Fruit fly (Drosophila melanogaster) whole organism, embryonic: ENCODE measurements around the gene Indy.

Experiments
- Adf1 ChIP-seq: fragments of 200-800 bp; sonication (Bioruptor generic); IDR thresholded peaks from 2 replicates; pipeline ENCODE4 v1.3.6; 2022; ENCODE audit warnings: missing biosample characterization, missing genetic modification characterization
- CG11398 ChIP-seq: fragments of 200-800 bp; sonication (Bioruptor generic); optimal IDR thresholded peaks from 2 replicates; lab custom pipeline; 2016; ENCODE audit warnings: missing biosample characterization, missing genetic modification characterization
- CG12299 ChIP-seq: fragments of 200-800 bp; sonication (Bioruptor generic); optimal IDR thresholded peaks from 2 replicates; lab custom pipeline; 2018; ENCODE audit warnings: missing biosample characterization, mild to moderate bottlenecking, missing genetic modification characterization
- CG12769 ChIP-seq: fragments of 200-800 bp; sonication (Bioruptor generic); optimal IDR thresholded peaks from 2 replicates; lab custom pipeline; 2019; ENCODE audit warnings: missing biosample characterization, mild to moderate bottlenecking, missing genetic modification characterization, moderate library complexity
- CG13296 ChIP-seq: fragments of 200-800 bp; sonication (Bioruptor generic); optimal IDR thresholded peaks from 3 replicates; lab custom pipeline; 2018; ENCODE audit warnings: missing biosample characterization, mild to moderate bottlenecking, missing genetic modification characterization
- CG17186 ChIP-seq: fragments of 200-800 bp; sonication (Bioruptor generic); optimal IDR thresholded peaks from 3 replicates; lab custom pipeline; 2017; ENCODE audit warnings: missing biosample characterization, missing genetic modification reagents, missing genetic modification characterization
- CG1832 ChIP-seq: fragments of 200-800 bp; sonication (Bioruptor generic); optimal IDR thresholded peaks from 2 replicates; lab custom pipeline; 2017; ENCODE audit warnings: missing biosample characterization, mild to moderate bottlenecking, missing genetic modification characterization, inconsistent platforms
- CG30020 ChIP-seq: fragments of 200-800 bp; optimal IDR thresholded peaks from 2 replicates; lab custom pipeline; 2019; ENCODE audit warnings: missing biosample characterization, mild to moderate bottlenecking, missing genetic modification characterization, moderate library complexity
- CG33213 ChIP-seq: fragments of 200-800 bp; sonication (Bioruptor generic); optimal IDR thresholded peaks from 3 replicates; lab custom pipeline; 2016; ENCODE audit warnings: missing biosample characterization, missing genetic modification characterization
- CG34376 ChIP-seq: fragments of 200-800 bp; sonication (Bioruptor generic); optimal IDR thresholded peaks from 2 replicates; lab custom pipeline; 2018; ENCODE audit warnings: missing biosample characterization, mild to moderate bottlenecking, missing genetic modification characterization
- CG4424 ChIP-seq: fragments of 200-800 bp; sonication (Bioruptor generic); optimal IDR thresholded peaks from 3 replicates; lab custom pipeline; 2016; ENCODE audit warnings: missing biosample characterization, missing genetic modification characterization
- CG4730 ChIP-seq: fragments of 200-800 bp; sonication (Bioruptor generic); IDR thresholded peaks from 2 replicates; pipeline ENCODE4 v1.3.6; 2022; ENCODE audit warnings: missing biosample characterization, missing genetic modification characterization
- CG4820 ChIP-seq: fragments of 200-800 bp; sonication (Bioruptor generic); optimal IDR thresholded peaks from 3 replicates; lab custom pipeline; 2016; ENCODE audit warnings: missing biosample characterization, missing genetic modification characterization
- CG7357 ChIP-seq: fragments of 200-800 bp; sonication (Bioruptor generic); IDR thresholded peaks from 3 replicates; pipeline ENCODE4 v1.3.6; 2022; ENCODE audit warnings: missing biosample characterization, missing genetic modification characterization
- CrebB ChIP-seq: fragments of 200-800 bp; sonication (Bioruptor generic); optimal IDR thresholded peaks from 3 replicates; lab custom pipeline; 2018; ENCODE audit warnings: missing biosample characterization, mild to moderate bottlenecking, missing genetic modification characterization
- Dad ChIP-seq: fragments of 200-800 bp; sonication (Bioruptor generic); optimal IDR thresholded peaks from 3 replicates; lab custom pipeline; 2016; ENCODE audit warnings: missing biosample characterization, missing genetic modification characterization
- Dbx ChIP-seq: fragments of 200-800 bp; sonication (Bioruptor generic); IDR thresholded peaks from 3 replicates; pipeline ENCODE4 v1.3.6; 2022; ENCODE audit warnings: missing biosample characterization, missing genetic modification characterization
- E2f1 ChIP-seq: fragments of 200-800 bp; sonication (Bioruptor generic); IDR thresholded peaks from 2 replicates; pipeline ENCODE4 v1.3.6; 2022; ENCODE audit warnings: missing biosample characterization, missing genetic modification characterization
- Eip74EF ChIP-seq, 2 experiments: fragments of 200-800 bp in 1 of 2; fragments of >200 bp in 1 of 2; sonication (Bioruptor generic) in 1 of 2; optimal IDR thresholded peaks; 2 replicates each; lab custom pipeline; 2017 to 2019; ENCODE audit warnings: missing biosample characterization in 2 of 2, missing genetic modification characterization in 2 of 2, mild to moderate bottlenecking in 1 of 2, moderate library complexity in 1 of 2
- Fer2 ChIP-seq: fragments of 200-800 bp; sonication (Bioruptor generic); optimal IDR thresholded peaks from 2 replicates; lab custom pipeline; 2018; ENCODE audit warnings: missing biosample characterization, mild to moderate bottlenecking, missing genetic modification characterization, moderate library complexity
- Gsc ChIP-seq: fragments of 200-800 bp; sonication (Bioruptor generic); IDR thresholded peaks from 2 replicates; pipeline ENCODE4 v1.3.6; 2022; ENCODE audit warnings: missing biosample characterization, missing genetic modification characterization
- Hsf ChIP-seq: fragments of 200-800 bp; sonication (Bioruptor generic); optimal IDR thresholded peaks from 3 replicates; lab custom pipeline; 2016; ENCODE audit warnings: missing biosample characterization, missing genetic modification characterization
- Lhr ChIP-seq: fragments of 200-800 bp; sonication (Bioruptor generic); optimal IDR thresholded peaks from 3 replicates; lab custom pipeline; 2017; ENCODE audit warnings: mild to moderate bottlenecking, missing biosample characterization, missing genetic modification reagents, missing genetic modification characterization
- Med ChIP-seq: fragments of 200-800 bp; sonication (Bioruptor generic); peaks from one replicate; lab custom pipeline; 2016; ENCODE audit warnings: missing biosample characterization, missing genetic modification characterization, mild to moderate bottlenecking, inconsistent platforms, moderate library complexity
- NC2α ChIP-seq: fragments of 200-800 bp; sonication (Bioruptor generic); optimal IDR thresholded peaks from 2 replicates; lab custom pipeline; 2016; ENCODE audit warnings: missing biosample characterization, missing genetic modification characterization
- Scr ChIP-seq: fragments of 200-800 bp; sonication (Bioruptor generic); IDR thresholded peaks from 2 replicates; pipeline ENCODE4 v1.3.6; 2022; ENCODE audit warnings: missing biosample characterization, missing genetic modification characterization; ENCODE audit not compliant: partially characterized antibody
- Six4 ChIP-seq: fragments of 200-800 bp; sonication (Bioruptor generic); optimal IDR thresholded peaks from 2 replicates; lab custom pipeline; 2016; ENCODE audit warnings: missing biosample characterization, missing genetic modification characterization
- Sox100B ChIP-seq: fragments of 200-800 bp; sonication (Bioruptor generic); optimal IDR thresholded peaks from 3 replicates; lab custom pipeline; 2018; ENCODE audit warnings: missing biosample characterization, mild to moderate bottlenecking, missing genetic modification characterization
- ab ChIP-seq: fragments of 200-800 bp; sonication (Bioruptor generic); optimal IDR thresholded peaks from 2 replicates; lab custom pipeline; 2016; ENCODE audit warnings: missing biosample characterization, missing genetic modification characterization
- br ChIP-seq: fragments of >200 bp; optimal IDR thresholded peaks from 2 replicates; lab custom pipeline; 2017
- cato ChIP-seq: fragments of 200-800 bp; sonication (Bioruptor generic); optimal IDR thresholded peaks from 2 replicates; lab custom pipeline; 2016; ENCODE audit warnings: missing biosample characterization, missing genetic modification characterization, borderline replicate concordance
- caup ChIP-seq: fragments of 200-800 bp; sonication (Bioruptor generic); optimal IDR thresholded peaks from 3 replicates; lab custom pipeline; 2017; ENCODE audit warnings: missing biosample characterization, mild to moderate bottlenecking, missing genetic modification characterization, moderate library complexity; ENCODE audit not compliant: severe bottlenecking
- chm ChIP-seq: fragments of 200-800 bp; sonication (Bioruptor generic); IDR thresholded peaks from 2 replicates; pipeline ENCODE4 v1.3.6; 2022; ENCODE audit warnings: missing biosample characterization, missing genetic modification characterization
- corto ChIP-seq: fragments of 200-800 bp; sonication (Bioruptor generic); optimal IDR thresholded peaks from 2 replicates; lab custom pipeline; 2016; ENCODE audit warnings: missing biosample characterization, mild to moderate bottlenecking, missing genetic modification characterization, moderate library complexity
- crc ChIP-seq: fragments of 200-800 bp; sonication (Bioruptor generic); optimal IDR thresholded peaks from 2 replicates; lab custom pipeline; 2016; ENCODE audit warnings: missing biosample characterization, missing genetic modification characterization
- crp ChIP-seq, 2 experiments: fragments of 200-800 bp; sonication (Bioruptor generic); optimal IDR thresholded peaks; 2 replicates in 1 of 2; 3 replicates in 1 of 2; lab custom pipeline; 2017; ENCODE audit warnings: missing biosample characterization in 2 of 2, missing genetic modification characterization in 2 of 2, mild to moderate bottlenecking in 1 of 2, moderate library complexity in 1 of 2
- dmrt11E ChIP-seq: fragments of 200-800 bp; sonication (Bioruptor generic); optimal IDR thresholded peaks from 3 replicates; lab custom pipeline; 2018; ENCODE audit warnings: missing biosample characterization, mild to moderate bottlenecking, missing genetic modification characterization, moderate library complexity
- dmrt99B ChIP-seq: fragments of 200-800 bp; sonication (Bioruptor generic); optimal IDR thresholded peaks from 2 replicates; lab custom pipeline; 2018; ENCODE audit warnings: missing biosample characterization, mild to moderate bottlenecking, missing genetic modification characterization, moderate library complexity
- fd102C ChIP-seq: fragments of 200-800 bp; sonication (Bioruptor generic); optimal IDR thresholded peaks from 2 replicates; lab custom pipeline; 2018; ENCODE audit warnings: missing biosample characterization, mild to moderate bottlenecking, missing genetic modification characterization, moderate library complexity
- ftz-f1 ChIP-seq: fragments of 200-800 bp; sonication (Bioruptor generic); optimal IDR thresholded peaks from 2 replicates; lab custom pipeline; 2016; ENCODE audit warnings: missing biosample characterization, missing genetic modification characterization
- gem ChIP-seq: fragments of 200-800 bp; sonication (Bioruptor generic); optimal IDR thresholded peaks from 2 replicates; lab custom pipeline; 2019; ENCODE audit warnings: missing biosample characterization, mild to moderate bottlenecking, missing genetic modification characterization, moderate library complexity
- knrl ChIP-seq: fragments of 200-800 bp; sonication (Bioruptor generic); IDR thresholded peaks from 3 replicates; pipeline ENCODE4 v1.3.6; 2022; ENCODE audit warnings: missing biosample characterization, missing genetic modification characterization; ENCODE audit not compliant: partially characterized antibody
- oc ChIP-seq: fragments of 200-800 bp; sonication (Bioruptor generic); optimal IDR thresholded peaks from 2 replicates; lab custom pipeline; 2018; ENCODE audit warnings: missing biosample characterization, mild to moderate bottlenecking, missing genetic modification characterization, moderate library complexity
- odd ChIP-seq: fragments of 200-800 bp; sonication (Bioruptor generic); optimal IDR thresholded peaks from 2 replicates; lab custom pipeline; 2017; ENCODE audit warnings: missing biosample characterization, mild to moderate bottlenecking, missing genetic modification characterization
- sug ChIP-seq: fragments of 200-800 bp; optimal IDR thresholded peaks from 2 replicates; lab custom pipeline; 2019; ENCODE audit warnings: missing biosample characterization, mild to moderate bottlenecking, missing genetic modification characterization, moderate library complexity
- twi ChIP-seq: fragments of 200-800 bp; optimal IDR thresholded peaks from 2 replicates; lab custom pipeline; 2019; ENCODE audit warnings: missing biosample characterization, mild to moderate bottlenecking, missing genetic modification characterization, moderate library complexity
- wdn ChIP-seq: fragments of 200-800 bp; sonication (Bioruptor generic); IDR thresholded peaks from 2 replicates; pipeline ENCODE4 v1.3.6; 2022; ENCODE audit warnings: missing biosample characterization, missing genetic modification characterization
- zen2 ChIP-seq: fragments of 200-800 bp; sonication (Bioruptor generic); IDR thresholded peaks from 3 replicates; pipeline ENCODE4 v1.3.6; 2022; ENCODE audit warnings: missing biosample characterization, missing genetic modification characterization; ENCODE audit not compliant: partially characterized antibody

The Indy gene

DNA sequence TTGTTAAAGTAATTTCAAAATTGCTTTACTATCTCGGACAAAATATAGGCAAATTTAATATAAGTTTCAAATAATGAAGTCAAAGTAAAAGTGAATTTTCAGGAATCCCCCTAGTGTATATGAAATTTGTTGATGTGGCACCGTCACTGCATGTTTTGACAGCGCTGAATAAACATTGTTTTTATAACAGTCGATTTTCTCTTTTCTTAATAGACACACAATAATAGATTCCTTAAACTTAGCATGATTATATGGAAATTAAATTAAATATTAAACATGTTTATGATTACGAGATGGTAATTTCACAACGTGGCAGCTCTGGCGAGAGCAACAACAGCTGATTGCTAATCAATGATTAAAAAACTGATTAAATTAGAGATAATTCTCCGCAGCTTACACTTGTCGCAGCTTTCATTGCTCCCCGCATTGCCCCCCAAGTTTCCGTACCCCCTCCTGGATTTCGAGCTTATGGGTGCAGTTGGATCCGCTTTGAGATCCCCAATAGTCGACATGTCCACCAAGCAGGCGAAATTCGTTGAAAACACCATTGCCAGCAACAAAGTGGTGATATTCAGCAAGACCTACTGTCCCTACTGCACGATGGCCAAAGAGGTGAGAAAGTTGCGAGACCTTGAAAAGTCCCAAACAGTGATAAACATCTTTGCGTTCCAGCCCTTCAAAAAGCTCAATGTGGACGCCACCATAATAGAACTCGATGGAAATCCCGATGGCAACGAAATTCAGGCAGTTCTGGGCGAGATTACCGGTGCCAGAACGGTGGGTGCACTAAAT is 23.2 kb upstream of the Indy start, which contains the start of gene Grx1 (continued):
- TF ChIP-seq Fer2 (tag; lab: Kevin White, UChicago), result no peak
- no peak for TF ChIP-seq fd102C
- peak; percentile 0 for TF ChIP-seq oc
- peak; percentile 49 for TF ChIP-seq twi (tag; lab: Kevin White, UChicago)
- TF ChIP-seq Sox100B (GFP tag; lab: Kevin White, UChicago), result peak; percentile 52
- TF ChIP-seq dmrt99B (tag; lab: Kevin White, UChicago), result peak; percentile 53
- no peak for TF ChIP-seq wdn
- peak; percentile 53 for TF ChIP-seq dmrt11E
- TF ChIP-seq caup (GFP tag; lab: Kevin White, UChicago), result peak; percentile 47
- peak; percentile 33 for TF ChIP-seq odd
- TF ChIP-seq Hsf (GFP tag; lab: Kevin White, UChicago), result peak; percentile 63
- peak; percentile 9 for TF ChIP-seq CG17186 (GFP tag; lab: Kevin White, UChicago)
- peak; percentile 58 for TF ChIP-seq CG34376 (GFP tag; lab: Kevin White, UChicago)
- TF ChIP-seq Adf1 (GFP tag; lab: Robert Waterston, UW), result no peak; the same call in 1 of the 2 replicates
- peak; percentile 61 for TF ChIP-seq CG30020 (tag; lab: Kevin White, UChicago)
- TF ChIP-seq Gsc (GFP tag; lab: Robert Waterston, UW), result no peak
- no peak for TF ChIP-seq CG12299 (tag; lab: Kevin White, UChicago)
- TF ChIP-seq corto, result peak; percentile 36
- no peak for TF ChIP-seq Dad (GFP tag; lab: Kevin White, UChicago)
- peak; percentile 55 for TF ChIP-seq sug (tag; lab: Kevin White, UChicago)
- TF ChIP-seq CG1832, result no peak
- 0 out of 3 replicates have a peak, but pooled peaks have one; percentile 41 for TF ChIP-seq Dbx (GFP tag; lab: Robert Waterston, UW)
- TF ChIP-seq zen2 (GFP tag; lab: Robert Waterston, UW), result no peak
- TF ChIP-seq crc, result peak; percentile 15
- no peak for TF ChIP-seq CG11398
- TF ChIP-seq Eip74EF (GFP tag; optimal IDR thresholded peaks at IDR 0.05; lab: Kevin White, UChicago), result no peak
- TF ChIP-seq CG7357, result no peak
- no peak for TF ChIP-seq cato (GFP tag; lab: Kevin White, UChicago)
- TF ChIP-seq CrebB (tag; lab: Kevin White, UChicago), result peak; percentile 38
- TF ChIP-seq CG12769 (tag; lab: Kevin White, UChicago), result peak; percentile 6
- no peak for TF ChIP-seq CG4730 (GFP tag; lab: Robert Waterston, UW)
- TF ChIP-seq ftz-f1 (GFP tag; lab: Kevin White, UChicago), result peak; percentile 60
- peak; percentile 49 to 90 for TF ChIP-seq crp (GFP tag; optimal IDR thresholded peaks at IDR 0.05; lab: Kevin White, UChicago)
- TF ChIP-seq Scr (GFP tag; lab: Robert Waterston, UW), result no peak
- no peak for TF ChIP-seq ab (GFP tag; lab: Kevin White, UChicago)
- TF ChIP-seq gem (tag; lab: Kevin White, UChicago), result peak; percentile 75
- TF ChIP-seq CG4424 (GFP tag; lab: Kevin White, UChicago), result peak; percentile 69
- no peak for TF ChIP-seq E2f1 (GFP tag; lab: Robert Waterston, UW)
- peak; percentile 15 for TF ChIP-seq Lhr (GFP tag; lab: Kevin White, UChicago)
- no peak for TF ChIP-seq CG33213 (GFP tag; lab: Kevin White, UChicago)
- TF ChIP-seq CG4820 (GFP tag; lab: Kevin White, UChicago), result peak; percentile 31
- no peak for TF ChIP-seq NC2α (GFP tag; lab: Kevin White, UChicago)
- TF ChIP-seq br (lab: Kevin White, UChicago), result no peak
- TF ChIP-seq Six4 (GFP tag; lab: Kevin White, UChicago), result peak; percentile 36
- peak; percentile 83 for TF ChIP-seq Med (GFP tag; lab: Kevin White, UChicago)
- no peak for TF ChIP-seq knrl (GFP tag; lab: Robert Waterston, UW)
- no peak for TF ChIP-seq chm
- TF ChIP-seq CG13296, result peak; percentile 49
